Fruit fly (Drosophila melanogaster): ENCODE results near the gene CG10165.

- TF ChIP-seq psq (optimal IDR thresholded peaks at IDR 0.05) (no peak), insv (optimal IDR thresholded peaks at IDR 0.05) (no peak), h (optimal IDR thresholded peaks at IDR 0.05) (no peak), ttk (optimal IDR thresholded peaks at IDR 0.05) (no peak), Sin3A (optimal IDR thresholded peaks at IDR 0.05) (no peak), Myc (optimal IDR thresholded peaks at IDR 0.05) (no peak)
Observed at dm6 chr2L:19497983-19498382, 32.1 kb downstream of the CG10165 start, which contains the start of gene Top3alpha.

Measured in Kc167 (cell line).